Worm (Caenorhabditis elegans) whole organism, early embryonic: ENCODE data around the gene kel-10.

Experiments used
- F13C5.2 ChIP-seq: sonication (generic microtip); optimal IDR thresholded peaks from 2 replicates; lab custom pipeline; 2017; ENCODE audit warnings: mild to moderate bottlenecking, missing genetic modification characterization, inconsistent platforms, missing compliant biosample characterization
- hmbx-1 ChIP-seq: sonication (generic microtip); optimal IDR thresholded peaks from 2 replicates; lab custom pipeline; 2016; ENCODE audit warnings: mild to moderate bottlenecking, missing genetic modification characterization, missing compliant biosample characterization
- tra-4 ChIP-seq: sonication (generic microtip); optimal IDR thresholded peaks from 2 replicates; lab custom pipeline; 2017; ENCODE audit warnings: missing genetic modification characterization, missing compliant biosample characterization

- TF ChIP-seq F13C5.2 (tag; lab: Kevin White, UChicago) (no peak), hmbx-1 (no peak), tra-4 (tag; lab: Kevin White, UChicago) (no peak)
Measured at ce11 chrIII:10150710-10151109, 49.5 kb upstream of the kel-10 start.
